Fruit fly (Drosophila melanogaster): ENCODE results near the gene Prosbeta3.

The Prosbeta3 gene

dm6 chr3R:9031797-9032418 lies 25.9 kb upstream of the Prosbeta3 start (continued):
- TF ChIP-seq Side (GFP tag; optimal IDR thresholded peaks at IDR 0.05): peak; percentile 85
- no peak for TF ChIP-seq CG14860 (GFP tag; IDR thresholded peaks at IDR 0.05; ENCODE audit: partially characterized antibody)
- TF ChIP-seq CG32532 (GFP tag; IDR thresholded peaks at IDR 0.05): peak; percentile 84
- TF ChIP-seq knrl (GFP tag; IDR thresholded peaks at IDR 0.05; ENCODE audit: partially characterized antibody): no peak
- peak; percentile 73 for TF ChIP-seq CG9817 (tag; optimal IDR thresholded peaks at IDR 0.05)
- TF ChIP-seq her (GFP tag; optimal IDR thresholded peaks at IDR 0.05): peak; percentile 77
- TF ChIP-seq Dbx (GFP tag; IDR thresholded peaks at IDR 0.05): peak; percentile 92
- peak; percentile 88 for TF ChIP-seq HHEX (GFP tag; optimal IDR thresholded peaks at IDR 0.05)
- TF ChIP-seq zfh1 (GFP tag; IDR thresholded peaks at IDR 0.05): peak; percentile 92
- TF ChIP-seq CG8290 (GFP tag; optimal IDR thresholded peaks at IDR 0.05): peak; percentile 53
- TF ChIP-seq CG8290 (tag; optimal IDR thresholded peaks at IDR 0.05): peak in 1 of 2 experiments; percentile 81
- peak; percentile 89 for TF ChIP-seq lmd (GFP tag; IDR thresholded peaks at IDR 0.05)
- TF ChIP-seq CG4730 (GFP tag; IDR thresholded peaks at IDR 0.05): peak; percentile 91
- TF ChIP-seq al (GFP tag; IDR thresholded peaks at IDR 0.05): peak; percentile 76
- TF ChIP-seq Stat92E (GFP tag; optimal IDR thresholded peaks at IDR 0.05): peak in 1 of 3 experiments; percentile 95
- TF ChIP-seq CG31224 (GFP tag; IDR thresholded peaks at IDR 0.05): peak; percentile 80
- peak; percentile 77 for TF ChIP-seq gsb-n (tag; optimal IDR thresholded peaks at IDR 0.05)
- peak; percentile 44 for TF ChIP-seq en (GFP tag; optimal IDR thresholded peaks at IDR 0.05)
- TF ChIP-seq ash1 (GFP tag; optimal IDR thresholded peaks at IDR 0.05): peak; percentile 53
- TF ChIP-seq D19B (GFP tag; optimal IDR thresholded peaks at IDR 0.05): peak; percentile 78
- peak; percentile 94 for TF ChIP-seq Awh (GFP tag; IDR thresholded peaks at IDR 0.05)
- peak; percentile 84 for TF ChIP-seq CoRest (tag; optimal IDR thresholded peaks at IDR 0.05)
- peak; percentile 69 for TF ChIP-seq odd (GFP tag; optimal IDR thresholded peaks at IDR 0.05)
- peak; percentile 92 for TF ChIP-seq so (GFP tag; IDR thresholded peaks at IDR 0.05)
- peak; percentile 70 for TF ChIP-seq CG18011 (GFP tag; optimal IDR thresholded peaks at IDR 0.05)
- peak; percentile 88 for TF ChIP-seq Rx (GFP tag; IDR thresholded peaks at IDR 0.05)
- TF ChIP-seq repo (GFP tag; optimal IDR thresholded peaks at IDR 0.05): peak; percentile 68
- peak; percentile 85 for TF ChIP-seq HmgZ (tag; optimal IDR thresholded peaks at IDR 0.05)
- TF ChIP-seq Ada2b (GFP tag; IDR thresholded peaks at IDR 0.05): peak; percentile 89
- TF ChIP-seq CG9609 (GFP tag; optimal IDR thresholded peaks at IDR 0.05): peak; percentile 66
- TF ChIP-seq Doc2 (GFP tag; IDR thresholded peaks at IDR 0.05): no peak
- peak; percentile 85 for TF ChIP-seq MBD-R2 (GFP tag; IDR thresholded peaks at IDR 0.05)
- TF ChIP-seq Camta (GFP tag; optimal IDR thresholded peaks at IDR 0.05): peak; percentile 81
- TF ChIP-seq Fer2 (tag; optimal IDR thresholded peaks at IDR 0.05): peak; percentile 49
- peak; percentile 92 for TF ChIP-seq vvl (GFP tag; IDR thresholded peaks at IDR 0.05)
- TF ChIP-seq tna (GFP tag; IDR thresholded peaks at IDR 0.05; ENCODE audit: partially characterized antibody): no peak
- peak; percentile 59 for TF ChIP-seq CG5180 (GFP tag; optimal IDR thresholded peaks at IDR 0.05)
- peak; percentile 65 for TF ChIP-seq CG12236 (GFP tag; optimal IDR thresholded peaks at IDR 0.05)
- peak in 1 of 2 experiments; percentile 88 for TF ChIP-seq eve (GFP tag; optimal IDR thresholded peaks at IDR 0.05)
- TF ChIP-seq HmgD (GFP tag; optimal IDR thresholded peaks at IDR 0.05): peak; percentile 72
- no peak for TF ChIP-seq Tbp (GFP tag; optimal IDR thresholded peaks at IDR 0.05)
- TF ChIP-seq Oaz (GFP tag; IDR thresholded peaks at IDR 0.05): peak; percentile 80
- TF ChIP-seq ac (GFP tag; optimal IDR thresholded peaks at IDR 0.05): peak; percentile 46
- TF ChIP-seq amos (GFP tag; IDR thresholded peaks at IDR 0.05; ENCODE audit: partially characterized antibody): no peak
- TF ChIP-seq CG4404 (GFP tag; IDR thresholded peaks at IDR 0.05): peak; percentile 69
- peak; percentile 20 for TF ChIP-seq CG34376 (GFP tag; optimal IDR thresholded peaks at IDR 0.05)
- peak; percentile 70 for TF ChIP-seq bab2 (GFP tag; optimal IDR thresholded peaks at IDR 0.05)
- no peak for TF ChIP-seq Poxn (GFP tag; IDR thresholded peaks at IDR 0.05)
- TF ChIP-seq Fer3 (tag; optimal IDR thresholded peaks at IDR 0.05): peak; percentile 90
- no peak for TF ChIP-seq CG8359 (GFP tag; optimal IDR thresholded peaks at IDR 0.05; ENCODE audit: borderline replicate concordance)

Measured in whole organism, embryonic.